Fruit fly (Drosophila melanogaster): Measurements from ENCODE around the gene CG13358.

Gene CG13358

dm6 chrX:768480-769123 lies 36.1 kb downstream of the CG13358 start (continued):
- TF ChIP-seq CG8089 (GFP tag; optimal IDR thresholded peaks at IDR 0.05) (no peak), ase (GFP tag; IDR thresholded peaks at IDR 0.05) (no peak), gce (GFP tag; IDR thresholded peaks at IDR 0.05) (no peak), CG8924 (tag; optimal IDR thresholded peaks at IDR 0.05) (no peak), CG11456 (GFP tag; IDR thresholded peaks at IDR 0.05) (no peak), org-1 (GFP tag; optimal IDR thresholded peaks at IDR 0.05) (peak; percentile 12), gem (tag; optimal IDR thresholded peaks at IDR 0.05) (no peak), hb (GFP tag; IDR thresholded peaks at IDR 0.05; ENCODE audit: partially characterized antibody) (no peak), pho (GFP tag; optimal IDR thresholded peaks at IDR 0.05) (no peak), Awh (GFP tag; IDR thresholded peaks at IDR 0.05) (no peak), ems (GFP tag; optimal IDR thresholded peaks at IDR 0.05) (no peak), knrl (GFP tag; IDR thresholded peaks at IDR 0.05; ENCODE audit: partially characterized antibody) (no peak), Gsc (GFP tag; IDR thresholded peaks at IDR 0.05) (no peak), CG2889 (GFP tag; IDR thresholded peaks at IDR 0.05) (no peak), zen2 (GFP tag; IDR thresholded peaks at IDR 0.05; ENCODE audit: partially characterized antibody) (no peak), crol (GFP tag; IDR thresholded peaks at IDR 0.05) (peak; percentile 52; the same call in 1 of the 2 replicates), fd96Cb (tag; optimal IDR thresholded peaks at IDR 0.05) (no peak), chif (GFP tag; optimal IDR thresholded peaks at IDR 0.05) (no peak), kay (GFP tag; optimal IDR thresholded peaks at IDR 0.05) (no peak), CG8290 (GFP tag; optimal IDR thresholded peaks at IDR 0.05) (no peak), CG8290 (tag; optimal IDR thresholded peaks at IDR 0.05) (peak in 1 of 2 experiments; percentile 30), D19B (GFP tag; optimal IDR thresholded peaks at IDR 0.05) (no peak), Abd-B (GFP tag; optimal IDR thresholded peaks at IDR 0.05) (no peak), CG7556 (GFP tag; optimal IDR thresholded peaks at IDR 0.05) (no peak), CG16815 (GFP tag; optimal IDR thresholded peaks at IDR 0.05) (no peak), CG8359 (GFP tag; optimal IDR thresholded peaks at IDR 0.05; ENCODE audit: borderline replicate concordance) (no peak), lmd (GFP tag; IDR thresholded peaks at IDR 0.05) (no peak), CG10147 (GFP tag; optimal IDR thresholded peaks at IDR 0.05) (no peak), H2.0 (GFP tag; IDR thresholded peaks at IDR 0.05) (no peak), stc (GFP tag; IDR thresholded peaks at IDR 0.05) (no peak), pros (GFP tag; optimal IDR thresholded peaks at IDR 0.05) (peak; percentile 33), bsh (GFP tag; optimal IDR thresholded peaks at IDR 0.05) (no peak), Dip3 (GFP tag; optimal IDR thresholded peaks at IDR 0.05) (no peak), slou (GFP tag; optimal IDR thresholded peaks at IDR 0.05) (no peak), tup (GFP tag; optimal IDR thresholded peaks at IDR 0.05) (no peak), CG5245 (GFP tag; optimal IDR thresholded peaks at IDR 0.05) (no peak), CG17802 (tag; optimal IDR thresholded peaks at IDR 0.05) (no peak), wdn (GFP tag; IDR thresholded peaks at IDR 0.05) (no peak), sob (GFP tag; IDR thresholded peaks at IDR 0.05) (no peak), pita (GFP tag; optimal IDR thresholded peaks at IDR 0.05) (no peak), Dfd (GFP tag; optimal IDR thresholded peaks at IDR 0.05) (no peak), disco-r (GFP tag; optimal IDR thresholded peaks at IDR 0.05) (no peak)

dm6 chrX:767928-768327 lies 36.8 kb downstream of the CG13358 start:
- peak; percentile 5 for TF ChIP-seq CG2120 (GFP tag; optimal IDR thresholded peaks at IDR 0.05)
- peak; percentile 11 for TF ChIP-seq CG12071 (GFP tag; optimal IDR thresholded peaks at IDR 0.05)
- peak; percentile 15; the same call in 1 of the 2 replicates for TF ChIP-seq crol (GFP tag; IDR thresholded peaks at IDR 0.05)
- TF ChIP-seq nom (GFP tag; optimal IDR thresholded peaks at IDR 0.05) = peak; percentile 60
- TF ChIP-seq CG3407 (GFP tag; optimal IDR thresholded peaks at IDR 0.05) = peak; percentile 4
- 0 out of 3 replicates have a peak, but pooled peaks have one; percentile 11 for TF ChIP-seq z (GFP tag; IDR thresholded peaks at IDR 0.05)
- TF ChIP-seq scrt (GFP tag; optimal IDR thresholded peaks at IDR 0.05) = peak; percentile 6
- no peak for TF ChIP-seq CG8290 (GFP tag; optimal IDR thresholded peaks at IDR 0.05)
- peak in 1 of 2 experiments; percentile 10 for TF ChIP-seq CG8290 (tag; optimal IDR thresholded peaks at IDR 0.05)
- TF ChIP-seq MTF-1 (GFP tag; optimal IDR thresholded peaks at IDR 0.05; ENCODE audit: borderline replicate concordance) = peak; percentile 6
- peak; percentile 17 for TF ChIP-seq CG1603 (tag; optimal IDR thresholded peaks at IDR 0.05)
- TF ChIP-seq lov (optimal IDR thresholded peaks at IDR 0.05) = no peak
- 0 out of 3 replicates have a peak, but pooled peaks have one; percentile 27 for TF ChIP-seq lov (GFP tag; IDR thresholded peaks at IDR 0.05)
- TF ChIP-seq Usf (GFP tag; optimal IDR thresholded peaks at IDR 0.05) = no peak

Measured in whole organism, embryonic.